Fruit fly (Drosophila melanogaster): Measurements from ENCODE around the gene CG10859.
A peak's percentile ranks its signal among the peaks of the same experiment; 100 is the strongest.

Gene CG10859

DNA sequence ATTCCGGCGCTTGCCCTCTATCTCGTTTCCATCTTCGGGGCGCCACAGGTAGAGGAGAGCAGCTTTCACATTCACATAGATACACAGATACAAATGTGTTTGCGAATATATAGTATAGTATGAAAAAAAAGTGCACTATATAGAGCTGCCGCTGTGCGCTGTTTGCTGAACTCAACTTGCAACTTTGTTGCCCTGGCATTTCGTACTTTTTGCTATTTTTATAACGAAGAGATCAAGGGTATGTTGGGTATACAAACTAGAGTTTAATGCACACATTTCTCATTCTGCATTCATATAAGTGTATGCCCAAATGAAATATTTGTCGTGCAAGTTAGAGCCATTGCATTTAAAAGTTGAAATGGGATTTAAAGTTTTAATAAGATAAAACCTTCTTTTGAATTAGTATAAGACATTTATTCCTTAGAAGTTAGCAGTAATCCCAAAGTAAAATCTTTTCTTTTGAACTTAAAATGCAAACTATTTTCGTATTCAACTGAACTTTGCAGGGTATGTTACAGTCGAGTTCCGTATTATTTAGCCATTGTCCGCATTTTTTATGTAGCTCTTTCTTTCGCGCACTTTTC is 32.5 kb upstream of the CG10859 start:
- TF ChIP-seq Eip75B (GFP tag; optimal IDR thresholded peaks at IDR 0.05), result peak; percentile 9
- no peak for TF ChIP-seq fd59A (GFP tag; optimal IDR thresholded peaks at IDR 0.05)
- TF ChIP-seq lz (GFP tag; optimal IDR thresholded peaks at IDR 0.05), result no peak
- TF ChIP-seq Sox14 (GFP tag; optimal IDR thresholded peaks at IDR 0.05), result no peak
- TF ChIP-seq CG6163 (GFP tag; IDR thresholded peaks at IDR 0.05), result no peak
- no peak for TF ChIP-seq Smox (GFP tag; optimal IDR thresholded peaks at IDR 0.05)
- no peak for TF ChIP-seq CG6808 (GFP tag; optimal IDR thresholded peaks at IDR 0.05)
- no peak for TF ChIP-seq Sox15 (GFP tag; optimal IDR thresholded peaks at IDR 0.05)
- TF ChIP-seq CG10631 (GFP tag; optimal IDR thresholded peaks at IDR 0.05), result no peak
- TF ChIP-seq CG8632 (GFP tag; optimal IDR thresholded peaks at IDR 0.05), result no peak
- no peak for TF ChIP-seq svp (GFP tag)
- no peak for TF ChIP-seq topi (GFP tag; optimal IDR thresholded peaks at IDR 0.05)
- TF ChIP-seq CG31627 (GFP tag; optimal IDR thresholded peaks at IDR 0.05), result no peak
- TF ChIP-seq CG32006 (GFP tag; optimal IDR thresholded peaks at IDR 0.05), result peak; percentile 61
- no peak for TF ChIP-seq CG7368 (GFP tag; optimal IDR thresholded peaks at IDR 0.05)
- no peak for TF ChIP-seq Eip78C (GFP tag)
- peak; percentile 13 for TF ChIP-seq OdsH (GFP tag; optimal IDR thresholded peaks at IDR 0.05)
- no peak for TF ChIP-seq CG11294 (GFP tag; IDR thresholded peaks at IDR 0.05)
- TF ChIP-seq Sox102F (GFP tag; optimal IDR thresholded peaks at IDR 0.05), result no peak
- no peak for TF ChIP-seq CG34406 (GFP tag; optimal IDR thresholded peaks at IDR 0.05)
- TF ChIP-seq Lpt (GFP tag; optimal IDR thresholded peaks at IDR 0.05), result peak; percentile 27
- TF ChIP-seq CG8119 (GFP tag; IDR thresholded peaks at IDR 0.05), result peak; percentile 61
- no peak for TF ChIP-seq CG11762 (GFP tag; optimal IDR thresholded peaks at IDR 0.05; ENCODE audit: insufficient read depth)
- TF ChIP-seq eg (GFP tag; IDR thresholded peaks at IDR 0.05), result no peak
- no peak for TF ChIP-seq CG11902 (GFP tag; optimal IDR thresholded peaks at IDR 0.05)
- TF ChIP-seq salr (GFP tag; optimal IDR thresholded peaks at IDR 0.05), result peak in 1 of 2 experiments; percentile 44
- TF ChIP-seq net (GFP tag; optimal IDR thresholded peaks at IDR 0.05), result no peak
- no peak for TF ChIP-seq CG6792 (GFP tag; optimal IDR thresholded peaks at IDR 0.05)
- TF ChIP-seq acj6 (GFP tag; optimal IDR thresholded peaks at IDR 0.05), result peak; percentile 4
- TF ChIP-seq CG9139 (GFP tag; optimal IDR thresholded peaks at IDR 0.05), result no peak
- TF ChIP-seq Ets96B (tag; optimal IDR thresholded peaks at IDR 0.05), result no peak
- TF ChIP-seq CG4318 (GFP tag; optimal IDR thresholded peaks at IDR 0.05), result peak; percentile 5
- TF ChIP-seq CG3032 (tag; optimal IDR thresholded peaks at IDR 0.05), result no peak
- TF ChIP-seq Met (GFP tag; optimal IDR thresholded peaks at IDR 0.05), result no peak
- 0 out of 2 replicates have a peak, but pooled peaks have one; percentile 43 for TF ChIP-seq CG15336 (GFP tag; IDR thresholded peaks at IDR 0.05)
- TF ChIP-seq ss (GFP tag; optimal IDR thresholded peaks at IDR 0.05), result no peak
- TF ChIP-seq dsx (GFP tag; optimal IDR thresholded peaks at IDR 0.05; ENCODE audit: poor library complexity, severe bottlenecking), result peak; percentile 92
- no peak for TF ChIP-seq pdm3 (GFP tag; optimal IDR thresholded peaks at IDR 0.05)
- TF ChIP-seq esn (GFP tag; optimal IDR thresholded peaks at IDR 0.05), result no peak
- no peak for TF ChIP-seq CG10669 (GFP tag; optimal IDR thresholded peaks at IDR 0.05)
- TF ChIP-seq cyc (GFP tag; optimal IDR thresholded peaks at IDR 0.05), result no peak
- TF ChIP-seq CG6276 (GFP tag; optimal IDR thresholded peaks at IDR 0.05), result peak; percentile 35
- TF ChIP-seq Hr4 (GFP tag; optimal IDR thresholded peaks at IDR 0.05), result peak; percentile 63
- TF ChIP-seq Ets21C (GFP tag; optimal IDR thresholded peaks at IDR 0.05), result no peak

Data from whole organism, prepupa.